Fruit fly (Drosophila melanogaster) whole organism, pupa: ENCODE results near the gene Tis11.

ENCODE experiments used
- CG10348 ChIP-seq: fragments of 200-800 bp; sonication (Bioruptor generic); IDR thresholded peaks from 2 replicates; pipeline ENCODE4 v1.3.6; 2022; ENCODE audit warnings: missing biosample characterization, missing genetic modification characterization
- CG32121 ChIP-seq: fragments of 200-800 bp; sonication (Bioruptor generic); IDR thresholded peaks from 2 replicates; pipeline ENCODE4 v1.3.6; 2022; ENCODE audit warnings: missing biosample characterization, missing genetic modification characterization
- CG34367 ChIP-seq: fragments of 200-800 bp; sonication (Bioruptor generic); optimal IDR thresholded peaks from 2 replicates; lab custom pipeline; 2018; ENCODE audit warnings: missing biosample characterization, mild to moderate bottlenecking, missing genetic modification characterization
- CG4496 ChIP-seq: fragments of 200-800 bp; sonication (Bioruptor generic); IDR thresholded peaks from 3 replicates; pipeline ENCODE4 v1.3.6; 2022; ENCODE audit warnings: missing biosample characterization, missing genetic modification characterization
- CG8301 ChIP-seq: fragments of 200-800 bp; sonication (Bioruptor generic); optimal IDR thresholded peaks from 2 replicates; lab custom pipeline; 2018; ENCODE audit warnings: missing biosample characterization, mild to moderate bottlenecking, missing genetic modification characterization
- EcR ChIP-seq: fragments of 200-800 bp; sonication (Bioruptor generic); optimal IDR thresholded peaks from 3 replicates; lab custom pipeline; 2019; ENCODE audit warnings: missing biosample characterization, missing genetic modification characterization, mild to moderate bottlenecking, moderate library complexity, missing genetic modification reagents
- Pif1B ChIP-seq: fragments of 200-800 bp; sonication (Bioruptor generic); optimal IDR thresholded peaks from 3 replicates; lab custom pipeline; 2016; ENCODE audit warnings: missing biosample characterization, missing genetic modification characterization
- gl ChIP-seq: fragments of 200-800 bp; sonication (Bioruptor generic); optimal IDR thresholded peaks from 2 replicates; lab custom pipeline; 2018; ENCODE audit warnings: missing biosample characterization, mild to moderate bottlenecking, missing genetic modification characterization

DNA sequence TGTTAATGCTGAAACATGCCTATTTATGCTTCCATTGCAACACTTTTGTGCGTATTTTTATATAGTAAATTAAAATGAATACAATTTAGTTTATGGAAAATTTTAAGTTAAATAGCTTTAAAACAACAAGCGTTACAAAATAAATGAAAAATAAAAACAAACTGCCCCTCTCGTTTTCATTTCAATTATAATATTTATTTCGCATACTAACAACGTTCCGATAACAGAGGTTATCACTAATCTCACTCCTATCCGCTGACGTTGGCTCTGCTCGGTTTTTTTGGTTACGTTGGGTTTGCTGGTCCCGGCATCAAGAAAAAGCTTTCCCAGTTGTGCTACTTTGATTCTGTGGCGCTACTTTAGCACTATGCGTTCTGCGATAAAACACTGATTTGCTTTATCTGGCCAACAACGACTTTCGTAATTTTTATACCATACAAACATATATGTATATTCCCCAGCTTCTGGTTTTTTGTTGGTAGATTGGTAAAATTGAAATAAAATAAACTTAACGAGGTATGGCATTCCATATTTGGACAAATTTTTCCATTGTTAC is 23.3 kb downstream of the Tis11 start:
- TF ChIP-seq EcR (no peak), gl (no peak), CG32121 (GFP tag; lab: Robert Waterston, UW) (no peak), CG10348 (GFP tag; lab: Robert Waterston, UW) (no peak), CG4496 (GFP tag; lab: Robert Waterston, UW) (no peak), CG34367 (no peak), Pif1B (GFP tag; lab: Kevin White, UChicago) (no peak), CG8301 (tag; lab: Kevin White, UChicago) (no peak)
